Fruit fly (Drosophila melanogaster) whole organism, adult: Measurements from ENCODE around the gene CG7551.

Experiments used
- CG7101 ChIP-seq: fragments of 200-800 bp; sonication (Bioruptor generic); optimal IDR thresholded peaks from 2 replicates; lab custom pipeline; 2018; ENCODE audit warnings: missing biosample characterization, mild to moderate bottlenecking, missing genetic modification characterization, moderate library complexity
- Hr96 ChIP-seq: fragments of 200-800 bp; sonication (Bioruptor generic); optimal IDR thresholded peaks from 2 replicates; lab custom pipeline; 2016; ENCODE audit warnings: missing biosample characterization, missing genetic modification characterization
- Mnt ChIP-seq: fragments of 200-800 bp; sonication (Bioruptor generic); optimal IDR thresholded peaks from 2 replicates; lab custom pipeline; 2016; ENCODE audit warnings: missing biosample characterization, mild to moderate bottlenecking, missing genetic modification characterization
- toe ChIP-seq: fragments of 200-800 bp; sonication (Bioruptor generic); optimal IDR thresholded peaks from 2 replicates; lab custom pipeline; 2016; ENCODE audit warnings: missing biosample characterization, missing genetic modification characterization

DNA sequence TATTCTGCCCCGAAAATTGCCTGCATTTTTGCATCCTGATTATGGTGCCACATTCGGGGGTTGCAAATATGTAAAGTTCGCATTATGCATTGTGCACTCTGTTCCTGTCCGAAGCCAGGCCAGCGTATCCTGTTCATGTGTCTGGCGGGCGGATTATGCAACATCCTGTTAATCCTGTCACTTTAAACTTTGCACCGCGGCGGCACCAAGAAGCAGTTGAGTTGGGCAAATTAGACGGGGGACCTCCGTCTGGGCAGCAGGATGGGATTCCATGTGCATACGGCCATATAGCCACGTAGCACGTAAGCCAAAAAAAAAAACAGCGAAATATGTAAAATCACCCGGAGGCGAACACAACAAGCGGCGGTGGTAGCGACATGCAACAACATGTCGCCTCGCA is 31.2 kb downstream of the CG7551 start:
- TF ChIP-seq Hr96 (GFP tag; lab: Kevin White, UChicago) (no peak), toe (GFP tag; lab: Kevin White, UChicago) (no peak), Mnt (GFP tag; lab: Kevin White, UChicago) (no peak), CG7101 (tag; lab: Kevin White, UChicago) (no peak)
